Fruit fly (Drosophila melanogaster): Measurements from ENCODE around the gene CG31140.

CG31140 gene

dm6 chr3R:23955380-23955779, 7.6 kb upstream of the CG31140 start:
- TF ChIP-seq HLH106 (tag; optimal IDR thresholded peaks at IDR 0.05) (no peak), Hr78 (GFP tag; optimal IDR thresholded peaks at IDR 0.05) (no peak), lola (GFP tag; optimal IDR thresholded peaks at IDR 0.05) (no peak), Dif (GFP tag; optimal IDR thresholded peaks at IDR 0.05; ENCODE audit: partially characterized antibody) (peak; percentile 52), Myc (optimal IDR thresholded peaks at IDR 0.05) (no peak), CG32264 (GFP tag; optimal IDR thresholded peaks at IDR 0.05) (no peak), dl (GFP tag; optimal IDR thresholded peaks at IDR 0.05; ENCODE audit: insufficient read depth in 1 of 2, partially characterized antibody in 2 of 2) (peak; percentile 13 to 54), OdsH (GFP tag; optimal IDR thresholded peaks at IDR 0.05) (no peak), woc (GFP tag; optimal IDR thresholded peaks at IDR 0.05) (peak; percentile 41), tai (GFP tag; optimal IDR thresholded peaks at IDR 0.05) (no peak), fru (GFP tag; optimal IDR thresholded peaks at IDR 0.05) (no peak), Jra (GFP tag; optimal IDR thresholded peaks at IDR 0.05) (no peak), h (GFP tag; optimal IDR thresholded peaks at IDR 0.05) (no peak), sage (GFP tag; optimal IDR thresholded peaks at IDR 0.05) (no peak), br (GFP tag; optimal IDR thresholded peaks at IDR 0.05) (no peak), rgr (GFP tag; optimal IDR thresholded peaks at IDR 0.05) (no peak), Rel (GFP tag; optimal IDR thresholded peaks at IDR 0.05) (no peak), Rel (tag; optimal IDR thresholded peaks at IDR 0.05) (no peak), sv (GFP tag; optimal IDR thresholded peaks at IDR 0.05) (no peak), Vsx2 (GFP tag; optimal IDR thresholded peaks at IDR 0.05; ENCODE audit: partially characterized antibody) (peak; percentile 17)

- TF ChIP-seq dmrt93B (GFP tag; optimal IDR thresholded peaks at IDR 0.05) (peak; percentile 86), Dif (GFP tag; optimal IDR thresholded peaks at IDR 0.05; ENCODE audit: partially characterized antibody) (no peak), Hnf4 (GFP tag; optimal IDR thresholded peaks at IDR 0.05) (peak; percentile 85), br (GFP tag; optimal IDR thresholded peaks at IDR 0.05) (peak; percentile 81), Mio (GFP tag; optimal IDR thresholded peaks at IDR 0.05) (peak; percentile 37), dl (GFP tag; optimal IDR thresholded peaks at IDR 0.05; ENCODE audit: insufficient read depth in 1 of 2, partially characterized antibody in 2 of 2) (no peak), Abd-B (GFP tag; optimal IDR thresholded peaks at IDR 0.05) (no peak), rgr (GFP tag; optimal IDR thresholded peaks at IDR 0.05) (peak; percentile 90), dsf (GFP tag; optimal IDR thresholded peaks at IDR 0.05; ENCODE audit: borderline replicate concordance) (peak; percentile 79), Hr78 (GFP tag; optimal IDR thresholded peaks at IDR 0.05) (no peak), N (GFP tag; optimal IDR thresholded peaks at IDR 0.05) (no peak), GATAd (GFP tag; optimal IDR thresholded peaks at IDR 0.05) (peak; percentile 80), sage (GFP tag; optimal IDR thresholded peaks at IDR 0.05) (peak; percentile 65), Dfd (GFP tag; optimal IDR thresholded peaks at IDR 0.05) (no peak), Vsx2 (GFP tag; optimal IDR thresholded peaks at IDR 0.05; ENCODE audit: partially characterized antibody) (no peak), fru (GFP tag; optimal IDR thresholded peaks at IDR 0.05) (peak; percentile 89), ey (GFP tag; optimal IDR thresholded peaks at IDR 0.05) (peak; percentile 89), pan (optimal IDR thresholded peaks at IDR 0.05) (no peak), lola (GFP tag; optimal IDR thresholded peaks at IDR 0.05) (no peak), Hr83 (GFP tag; optimal IDR thresholded peaks at IDR 0.05; ENCODE audit: poor library complexity, severe bottlenecking) (peak; percentile 57), tai (GFP tag; optimal IDR thresholded peaks at IDR 0.05) (no peak), psq (GFP tag; optimal IDR thresholded peaks at IDR 0.05) (peak; percentile 82), sv (GFP tag; optimal IDR thresholded peaks at IDR 0.05) (peak; percentile 94), Sp1 (GFP tag; optimal IDR thresholded peaks at IDR 0.05) (peak; percentile 85), Jra (GFP tag; optimal IDR thresholded peaks at IDR 0.05) (peak; percentile 89), foxo (GFP tag; optimal IDR thresholded peaks at IDR 0.05) (peak; percentile 51 to 93), brk (GFP tag; optimal IDR thresholded peaks at IDR 0.05) (no peak), HLH106 (tag; optimal IDR thresholded peaks at IDR 0.05) (peak; percentile 91), Rel (GFP tag; optimal IDR thresholded peaks at IDR 0.05) (peak; percentile 47), Rel (tag; optimal IDR thresholded peaks at IDR 0.05) (peak; percentile 66), woc (GFP tag; optimal IDR thresholded peaks at IDR 0.05) (peak; percentile 87), OdsH (GFP tag; optimal IDR thresholded peaks at IDR 0.05) (peak; percentile 86), Myc (optimal IDR thresholded peaks at IDR 0.05) (peak; percentile 83), CG9705 (GFP tag; optimal IDR thresholded peaks at IDR 0.05) (peak; percentile 85), CrebA (GFP tag; optimal IDR thresholded peaks at IDR 0.05; ENCODE audit: borderline replicate concordance) (no peak), h (GFP tag; optimal IDR thresholded peaks at IDR 0.05) (peak; percentile 92), jim (GFP tag; optimal IDR thresholded peaks at IDR 0.05) (no peak), usp (GFP tag; optimal IDR thresholded peaks at IDR 0.05) (no peak), CG32264 (GFP tag; optimal IDR thresholded peaks at IDR 0.05) (peak; percentile 72)
These were observed 4.7 kb upstream of the CG31140 start, which contains the start of the genes GluProRS and AP-1sigma for dm6 chr3R:23958091-23958838. TSS of gene GluProRS (minus strand) at chr3R:23958391. TSS of gene AP-1sigma (plus strand) at chr3R:23958651.
